Worm (Caenorhabditis elegans) whole organism, dauer: ENCODE data around the gene pat-6.

Source experiments
- unc-62 ChIP-seq: sonication (generic microtip); optimal IDR thresholded peaks from 2 replicates; lab custom pipeline; 2017; ENCODE audit warnings: missing biosample characterization, missing genetic modification reagents, missing genetic modification characterization

Gene pat-6

DNA sequence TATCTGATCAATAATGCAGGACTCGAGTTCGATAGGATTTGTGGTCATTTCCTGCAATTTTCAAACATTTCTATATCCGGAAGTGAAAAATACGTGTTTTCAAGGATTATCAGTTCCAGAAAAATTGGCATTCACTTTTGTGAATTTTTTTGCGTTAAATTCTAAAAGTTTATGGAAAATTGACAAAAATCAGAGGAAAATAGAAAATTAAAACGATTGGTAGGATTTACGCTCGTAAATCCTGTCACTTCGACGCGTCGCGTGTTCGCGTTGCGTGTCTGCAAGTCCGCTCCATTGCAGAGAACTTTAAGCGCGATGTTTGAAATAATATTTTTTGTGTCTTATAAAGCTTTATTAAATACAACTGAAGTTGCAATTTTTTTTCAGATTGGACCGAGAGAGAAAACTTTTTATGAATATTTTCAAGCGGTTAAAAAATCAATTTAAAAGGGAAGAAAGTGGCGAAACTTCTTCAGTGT, 8.6 kb downstream of the pat-6 start, which contains the start of gene rcat-1:
Gene rcat-1, minus strand, starts transcription at position 51 of the 479 bp plus-strand sequence.
- TF ChIP-seq unc-62, result no peak

ce11 chrIV:252454-252853, 11.6 kb downstream of the pat-6 start, which contains the start of gene grl-19:
TSS of gene grl-19 (minus strand) at chrIV:252554.
- TF ChIP-seq unc-62, result no peak

- no peak for TF ChIP-seq unc-62
Measured at ce11 chrIV:247494-247893, 16.5 kb downstream of the pat-6 start.

- TF ChIP-seq unc-62, result no peak
Measured at ce11 chrIV:244843-245242, 19.2 kb downstream of the pat-6 start, which contains the start of gene aass-1. TSS of gene aass-1 (plus strand) at chrIV:245143.

- TF ChIP-seq unc-62, result no peak
Measured at ce11 chrIV:244278-244677, 19.8 kb downstream of the pat-6 start.

- no peak for TF ChIP-seq unc-62
Measured at ce11 chrIV:240257-240754, 23.7 kb downstream of the pat-6 start, which contains the start of the genes fnta-1 and cogc-8. TSS of gene fnta-1 (minus strand) at chrIV:240307. TSS of gene cogc-8 (plus strand) at chrIV:240451.

- TF ChIP-seq unc-62, result no peak
Measured at ce11 chrIV:237350-237749, 26.7 kb downstream of the pat-6 start, which contains the start of gene ints-13. TSS of gene ints-13 (minus strand) at chrIV:237450.

DNA sequence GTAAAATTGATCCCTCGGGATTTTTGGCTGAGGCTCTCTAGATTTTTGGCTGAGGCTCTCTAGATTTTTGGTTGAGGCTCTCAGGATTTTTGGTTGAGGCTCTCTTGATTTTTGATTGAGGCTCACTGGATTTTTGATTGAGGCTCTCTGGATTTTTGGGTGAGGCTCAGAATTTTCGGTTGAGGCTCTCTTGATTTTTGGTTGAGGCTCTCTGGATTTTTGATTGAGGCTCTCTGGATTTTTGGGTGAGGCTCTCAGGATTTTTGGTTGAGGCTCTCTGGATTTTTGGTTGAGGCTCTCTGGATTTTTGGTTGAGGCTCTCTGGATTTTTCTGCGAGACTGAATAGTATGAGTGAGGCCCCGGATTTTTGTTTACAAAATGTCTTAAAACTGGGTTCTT, 27.9 kb downstream of the pat-6 start:
- no peak for TF ChIP-seq unc-62

DNA sequence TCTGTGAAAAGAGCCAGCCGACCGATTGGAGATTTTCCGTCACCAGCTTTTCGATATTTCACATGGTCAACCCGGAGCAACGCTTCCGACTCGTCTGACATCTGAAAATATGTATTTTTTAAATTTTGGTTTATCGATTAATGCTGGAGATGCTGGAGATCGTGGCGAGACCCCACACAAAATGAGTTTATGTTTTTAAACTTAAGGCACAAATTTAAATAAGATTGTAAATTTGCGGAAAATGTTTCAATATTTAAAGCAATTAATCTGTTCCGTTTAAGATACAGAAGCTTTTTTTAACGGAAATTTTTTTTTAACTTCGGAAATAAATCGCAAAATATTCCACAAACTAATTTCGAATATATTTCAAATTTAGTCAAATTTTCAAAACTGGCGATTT, 32.4 kb downstream of the pat-6 start, which contains the start of gene gtf-2H1:
Gene gtf-2H1, minus strand, starts transcription at position 101 of the 400 bp plus-strand sequence.
- no peak for TF ChIP-seq unc-62

DNA sequence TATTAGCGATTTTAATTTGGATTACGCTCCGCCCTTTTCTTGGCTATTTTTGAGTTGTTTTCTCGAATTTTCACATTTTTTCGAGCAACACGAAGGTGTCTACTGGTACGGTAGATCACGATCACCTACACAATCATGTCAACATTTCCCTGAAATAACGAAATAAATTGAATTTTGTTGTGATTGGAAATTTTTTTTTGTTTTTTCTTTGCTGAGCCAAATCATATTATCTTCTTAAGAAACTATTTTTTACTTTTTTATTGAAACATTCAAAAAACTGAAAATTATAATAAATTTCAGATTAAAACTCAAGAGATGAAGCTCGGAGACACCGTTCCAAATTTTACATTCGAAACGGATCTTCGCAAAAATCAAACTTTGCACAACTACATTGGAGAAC, 45.8 kb downstream of the pat-6 start, which contains the start of gene prdx-6:
Gene prdx-6, plus strand, starts transcription at position 301 of the 400 bp plus-strand sequence.
- no peak for TF ChIP-seq unc-62
